Worm (Caenorhabditis elegans): ENCODE data around the gene ttr-43.

ttr-43 gene

DNA sequence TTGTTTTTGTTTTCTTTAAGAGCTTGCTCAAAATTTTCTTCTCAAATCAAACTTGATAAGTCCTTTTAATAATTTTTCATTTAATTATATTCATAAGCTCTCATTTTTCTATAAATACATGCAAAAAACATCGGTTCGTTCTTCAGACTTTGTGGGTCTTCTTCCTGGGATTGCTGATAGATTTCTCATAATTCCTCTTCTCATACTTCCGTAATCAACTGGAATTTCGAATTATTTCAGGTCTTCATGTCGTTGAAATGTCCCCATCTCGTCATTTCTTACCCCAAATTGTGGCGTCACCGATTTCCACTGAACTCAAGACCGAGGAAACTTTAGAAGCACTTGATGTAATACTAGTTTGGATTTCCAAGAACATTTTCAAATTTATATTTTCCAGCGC, 25.6 kb downstream of the ttr-43 start:
- TF ChIP-seq hnd-1 (tag; optimal IDR thresholded peaks at IDR 0.05) (no peak), aly-1 (tag; optimal IDR thresholded peaks at IDR 0.05) (no peak), pes-1 (GFP tag; IDR thresholded peaks at IDR 0.05) (no peak), ama-1 (optimal IDR thresholded peaks at IDR 0.05) (no peak), scrt-1 (GFP tag; IDR thresholded peaks at IDR 0.05) (no peak), tra-4 (tag; optimal IDR thresholded peaks at IDR 0.05) (no peak), hmbx-1 (tag; optimal IDR thresholded peaks at IDR 0.05) (no peak), tbx-11 (GFP tag; IDR thresholded peaks at IDR 0.05) (no peak), B0310.2 (tag; optimal IDR thresholded peaks at IDR 0.05) (no peak), ceh-13 (GFP tag; optimal IDR thresholded peaks at IDR 0.05) (no peak), hmg-4 (GFP tag; optimal IDR thresholded peaks at IDR 0.05) (no peak), F13C5.2 (tag; optimal IDR thresholded peaks at IDR 0.05) (no peak), tbx-37 (GFP tag; conservative IDR thresholded peaks at IDR 0.05) (no peak), flt-1 (GFP tag; IDR thresholded peaks at IDR 0.05) (no peak), sea-1 (GFP tag; conservative IDR thresholded peaks at IDR 0.05) (no peak), ets-7 (tag; optimal IDR thresholded peaks at IDR 0.05) (no peak), ceh-36 (tag; optimal IDR thresholded peaks at IDR 0.05) (no peak)

DNA sequence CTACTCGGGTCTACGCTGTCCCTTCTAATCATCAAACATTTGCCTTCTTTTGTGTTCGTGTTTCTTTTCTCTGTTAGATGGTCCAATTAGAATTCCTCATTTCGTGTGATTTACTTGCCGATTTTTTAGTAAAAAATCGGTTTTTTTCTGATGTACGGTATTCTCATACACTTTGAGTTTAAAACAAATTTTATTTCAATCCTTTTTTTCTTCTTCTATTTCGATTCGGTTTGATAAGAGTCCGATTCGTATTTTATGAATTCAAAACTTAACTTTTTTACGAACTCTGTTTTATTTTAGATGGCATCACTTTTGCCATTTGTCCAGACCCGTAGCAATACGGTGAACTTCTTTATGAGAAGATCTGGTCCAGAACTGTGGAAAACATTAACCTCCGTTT, 27.3 kb downstream of the ttr-43 start, which contains the start of gene mrps-5:
mrps-5 (plus strand) TSS at position 301 of the 400 bp plus-strand sequence.
- TF ChIP-seq B0310.2 (tag; optimal IDR thresholded peaks at IDR 0.05) (no peak), sea-1 (GFP tag; conservative IDR thresholded peaks at IDR 0.05) (no peak), flt-1 (GFP tag; IDR thresholded peaks at IDR 0.05) (no peak), aly-1 (tag; optimal IDR thresholded peaks at IDR 0.05) (no peak), hmg-4 (GFP tag; optimal IDR thresholded peaks at IDR 0.05) (no peak), F13C5.2 (tag; optimal IDR thresholded peaks at IDR 0.05) (no peak), ceh-13 (GFP tag; optimal IDR thresholded peaks at IDR 0.05) (no peak), scrt-1 (GFP tag; IDR thresholded peaks at IDR 0.05) (no peak), ets-7 (tag; optimal IDR thresholded peaks at IDR 0.05) (no peak), hmbx-1 (tag; optimal IDR thresholded peaks at IDR 0.05) (no peak), tbx-11 (GFP tag; IDR thresholded peaks at IDR 0.05) (no peak), ceh-36 (tag; optimal IDR thresholded peaks at IDR 0.05) (no peak), hnd-1 (tag; optimal IDR thresholded peaks at IDR 0.05) (no peak), ama-1 (optimal IDR thresholded peaks at IDR 0.05) (no peak), tra-4 (tag; optimal IDR thresholded peaks at IDR 0.05) (no peak), pes-1 (GFP tag; IDR thresholded peaks at IDR 0.05) (no peak), tbx-37 (GFP tag; conservative IDR thresholded peaks at IDR 0.05) (no peak)

- TF ChIP-seq tbx-37 (GFP tag; conservative IDR thresholded peaks at IDR 0.05), result no peak
- no peak for TF ChIP-seq ama-1 (optimal IDR thresholded peaks at IDR 0.05)
- no peak for TF ChIP-seq hnd-1 (tag; optimal IDR thresholded peaks at IDR 0.05)
- TF ChIP-seq ceh-36 (tag; optimal IDR thresholded peaks at IDR 0.05), result no peak
- no peak for TF ChIP-seq flt-1 (GFP tag; IDR thresholded peaks at IDR 0.05)
- TF ChIP-seq pes-1 (GFP tag; IDR thresholded peaks at IDR 0.05), result no peak
- no peak for TF ChIP-seq aly-1 (tag; optimal IDR thresholded peaks at IDR 0.05)
- no peak for TF ChIP-seq ets-7 (tag; optimal IDR thresholded peaks at IDR 0.05)
- no peak for TF ChIP-seq sea-1 (GFP tag; conservative IDR thresholded peaks at IDR 0.05)
- TF ChIP-seq B0310.2 (tag; optimal IDR thresholded peaks at IDR 0.05), result no peak
- TF ChIP-seq ceh-13 (GFP tag; optimal IDR thresholded peaks at IDR 0.05), result no peak
- no peak for TF ChIP-seq tbx-11 (GFP tag; IDR thresholded peaks at IDR 0.05)
- no peak for TF ChIP-seq hmg-4 (GFP tag; optimal IDR thresholded peaks at IDR 0.05)
- TF ChIP-seq hmbx-1 (tag; optimal IDR thresholded peaks at IDR 0.05), result no peak
These were observed 30.1 kb downstream of the ttr-43 start, which contains the start of gene sel-1 for ce11 chrV:12560328-12560782. sel-1 (plus strand) TSS chrV:12560732.

ce11 chrV:12556904-12557303, 33.6 kb downstream of the ttr-43 start:
- no peak for TF ChIP-seq hnd-1 (tag; optimal IDR thresholded peaks at IDR 0.05)
- TF ChIP-seq ceh-36 (tag; optimal IDR thresholded peaks at IDR 0.05), result no peak
- no peak for TF ChIP-seq ama-1 (optimal IDR thresholded peaks at IDR 0.05)
- no peak for TF ChIP-seq hmg-4 (GFP tag; optimal IDR thresholded peaks at IDR 0.05)
- no peak for TF ChIP-seq F13C5.2 (tag; optimal IDR thresholded peaks at IDR 0.05)
- TF ChIP-seq tbx-37 (GFP tag; conservative IDR thresholded peaks at IDR 0.05), result no peak
- TF ChIP-seq pes-1 (GFP tag; IDR thresholded peaks at IDR 0.05), result no peak
- no peak for TF ChIP-seq flt-1 (GFP tag; IDR thresholded peaks at IDR 0.05)
- no peak for TF ChIP-seq ets-7 (tag; optimal IDR thresholded peaks at IDR 0.05)
- no peak for TF ChIP-seq aly-1 (tag; optimal IDR thresholded peaks at IDR 0.05)
- no peak for TF ChIP-seq tra-4 (tag; optimal IDR thresholded peaks at IDR 0.05)
- no peak for TF ChIP-seq hmbx-1 (tag; optimal IDR thresholded peaks at IDR 0.05)
- no peak for TF ChIP-seq sea-1 (GFP tag; conservative IDR thresholded peaks at IDR 0.05)
- TF ChIP-seq tbx-11 (GFP tag; IDR thresholded peaks at IDR 0.05), result no peak

- TF ChIP-seq hmbx-1 (tag; optimal IDR thresholded peaks at IDR 0.05) (no peak), ceh-13 (GFP tag; optimal IDR thresholded peaks at IDR 0.05) (no peak), ceh-36 (tag; optimal IDR thresholded peaks at IDR 0.05) (no peak), hmg-4 (GFP tag; optimal IDR thresholded peaks at IDR 0.05) (no peak), tra-4 (tag; optimal IDR thresholded peaks at IDR 0.05) (no peak), B0310.2 (tag; optimal IDR thresholded peaks at IDR 0.05) (no peak), ama-1 (optimal IDR thresholded peaks at IDR 0.05) (no peak), hnd-1 (tag; optimal IDR thresholded peaks at IDR 0.05) (no peak), tbx-11 (GFP tag; IDR thresholded peaks at IDR 0.05) (no peak), pes-1 (GFP tag; IDR thresholded peaks at IDR 0.05) (no peak), sea-1 (GFP tag; conservative IDR thresholded peaks at IDR 0.05) (no peak), flt-1 (GFP tag; IDR thresholded peaks at IDR 0.05) (no peak), F13C5.2 (tag; optimal IDR thresholded peaks at IDR 0.05) (no peak), scrt-1 (GFP tag; IDR thresholded peaks at IDR 0.05) (no peak)
These were observed 34.6 kb downstream of the ttr-43 start for ce11 chrV:12555872-12556271.

DNA sequence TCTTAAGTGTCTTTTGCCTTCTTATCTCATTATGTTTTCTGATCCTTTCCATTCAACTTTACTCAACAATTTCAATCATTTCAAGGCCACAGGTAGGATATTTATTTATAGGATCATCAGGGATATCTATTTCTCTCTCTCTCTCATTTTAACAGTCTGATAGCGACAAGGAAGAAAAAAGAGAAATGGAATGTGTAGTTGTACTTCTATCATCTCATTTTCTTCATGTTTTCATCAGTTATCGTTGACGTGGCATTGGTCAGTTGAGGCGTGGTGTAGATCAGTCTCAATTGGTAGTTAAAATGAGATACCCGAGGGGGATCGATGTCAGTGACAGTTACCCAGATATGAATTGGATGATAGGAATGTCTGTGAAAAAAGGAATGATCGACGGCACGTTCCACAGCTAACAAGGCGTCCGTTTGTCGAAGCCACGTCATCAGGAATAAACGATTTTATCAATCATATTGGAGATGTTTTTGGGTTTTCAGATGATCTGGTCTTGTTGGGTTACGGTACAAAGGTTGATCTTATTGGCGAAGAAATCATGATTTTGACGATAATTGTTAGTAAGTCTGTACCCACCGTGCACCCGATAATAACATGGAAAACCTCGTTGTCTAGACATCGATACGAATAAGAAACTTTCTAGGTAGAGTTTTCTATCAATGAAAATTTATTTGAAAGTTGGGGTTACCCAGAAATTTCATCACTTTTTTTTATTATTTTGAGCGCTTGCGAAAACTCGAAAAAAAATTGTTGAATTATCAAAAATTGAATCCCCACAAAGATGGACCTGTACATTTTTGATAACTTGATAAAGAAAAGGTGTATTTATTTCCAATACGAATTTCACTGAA, 36.1 kb downstream of the ttr-43 start:
- TF ChIP-seq tbx-11 (GFP tag; IDR thresholded peaks at IDR 0.05) (no peak), ama-1 (optimal IDR thresholded peaks at IDR 0.05) (no peak), flt-1 (GFP tag; IDR thresholded peaks at IDR 0.05) (no peak), scrt-1 (GFP tag; IDR thresholded peaks at IDR 0.05) (no peak), ceh-36 (tag; optimal IDR thresholded peaks at IDR 0.05) (no peak), hmbx-1 (tag; optimal IDR thresholded peaks at IDR 0.05) (no peak), aly-1 (tag; optimal IDR thresholded peaks at IDR 0.05) (no peak), tra-4 (tag; optimal IDR thresholded peaks at IDR 0.05) (no peak), hnd-1 (tag; optimal IDR thresholded peaks at IDR 0.05) (no peak)

All from whole organism, early embryonic.